Worm (Caenorhabditis elegans) whole organism, L1 larva: Measurements from ENCODE around the gene ced-8.

Source experiments
- aly-2 ChIP-seq: fragments of 150-350 bp; optimal IDR thresholded peaks from 2 replicates; lab custom pipeline; 2014; ENCODE audit warnings: missing biosample characterization, missing genetic modification characterization
- fos-1 ChIP-seq: fragments of 150-350 bp; optimal IDR thresholded peaks from 2 replicates; lab custom pipeline; 2014; ENCODE audit warnings: missing biosample characterization, missing genetic modification characterization
- hpl-2 ChIP-seq: fragments of 150-350 bp; optimal IDR thresholded peaks from 2 replicates; lab custom pipeline; 2014; ENCODE audit warnings: missing biosample characterization, missing genetic modification reagents, missing genetic modification characterization
- isw-1 ChIP-seq: fragments of 200-800 bp; sonication (Bioruptor generic); IDR thresholded peaks from 2 replicates; pipeline ENCODE4 v1.3.6; 2022; ENCODE audit warnings: missing genetic modification characterization, missing compliant biosample characterization
- lin-14 ChIP-seq: fragments of 200-800 bp; sonication (Bioruptor generic); optimal IDR thresholded peaks from 2 replicates; lab custom pipeline; 2018; ENCODE audit warnings: mild to moderate bottlenecking, missing genetic modification characterization, moderate library complexity, missing compliant biosample characterization
- nhr-47 ChIP-seq: sonication (generic microtip); optimal IDR thresholded peaks from 2 replicates; lab custom pipeline; 2016; ENCODE audit warnings: mild to moderate bottlenecking, missing genetic modification characterization, moderate library complexity, missing compliant biosample characterization
- nhr-71 ChIP-seq: sonication (generic microtip); optimal IDR thresholded peaks from 2 replicates; lab custom pipeline; 2016; ENCODE audit warnings: mild to moderate bottlenecking, missing genetic modification characterization, moderate library complexity, missing compliant biosample characterization
- nhr-90 ChIP-seq: sonication (generic microtip); optimal IDR thresholded peaks from 2 replicates; lab custom pipeline; 2016; ENCODE audit warnings: mild to moderate bottlenecking, missing genetic modification characterization, missing compliant biosample characterization; ENCODE audit not compliant: poor library complexity
- pqm-1 ChIP-seq: sonication (generic microtip); optimal IDR thresholded peaks from 3 replicates; lab custom pipeline; 2017; ENCODE audit warnings: missing biosample characterization, missing genetic modification characterization
- rnt-1 ChIP-seq: sonication (generic microtip); optimal IDR thresholded peaks from 2 replicates; lab custom pipeline; 2016; ENCODE audit warnings: mild to moderate bottlenecking, missing genetic modification characterization, moderate library complexity, missing compliant biosample characterization
- sox-4 ChIP-seq: sonication (generic microtip); optimal IDR thresholded peaks from 2 replicates; lab custom pipeline; 2016; ENCODE audit warnings: missing genetic modification characterization, missing compliant biosample characterization
- unc-62 ChIP-seq: fragments of 150-350 bp; optimal IDR thresholded peaks from 2 replicates; lab custom pipeline; 2014; ENCODE audit warnings: missing biosample characterization, missing genetic modification reagents, missing genetic modification characterization

DNA sequence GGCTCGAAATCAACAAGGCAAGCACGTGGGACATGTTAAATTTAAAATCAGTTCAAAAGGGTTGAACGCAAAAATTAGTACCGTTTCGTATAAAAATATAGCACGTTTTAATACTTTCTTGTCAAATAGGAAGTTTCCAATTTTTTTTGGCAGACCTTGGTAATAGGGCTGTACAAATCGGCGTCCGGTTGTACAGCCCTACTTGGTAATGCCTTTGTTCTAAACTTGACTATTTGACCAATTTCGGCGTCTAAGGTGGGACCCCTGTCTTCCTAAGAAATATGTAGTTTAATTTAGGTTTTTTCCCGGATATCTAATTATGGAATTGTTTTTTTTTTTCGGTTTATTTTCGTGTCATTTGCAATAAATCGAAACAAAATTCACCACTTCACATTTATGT, 12.8 kb upstream of the ced-8 start:
- TF ChIP-seq sox-4 (no peak), hpl-2 (no peak), nhr-47 (tag; lab: Kevin White, UChicago) (no peak), rnt-1 (tag; lab: Kevin White, UChicago) (no peak), unc-62 (GFP tag; lab: Kevin White, UChicago) (no peak), nhr-71 (tag; lab: Kevin White, UChicago) (no peak), pqm-1 (no peak), nhr-90 (tag; lab: Kevin White, UChicago) (no peak), lin-14 (no peak), isw-1 (no peak), fos-1 (tag; lab: Kevin White, UChicago) (no peak), aly-2 (tag; lab: Kevin White, UChicago) (no peak)
